Worm (Caenorhabditis elegans): ENCODE data around the gene D1046.4.
"Not testable (repeated sequence)": the region's sequence is repeated elsewhere in the genome, so short reads cannot be mapped to it uniquely, and the experiment has no call there.

Gene D1046.4

ce11 chrIV:8956189-8956588 is 22.5 kb downstream of the D1046.4 start, which contains the start of gene tpra-1:
Gene tpra-1, plus strand, starts transcription at chrIV:8956489.
- TF ChIP-seq rnt-1 (tag; optimal IDR thresholded peaks at IDR 0.05) = no peak
- TF ChIP-seq dmd-4 (tag; optimal IDR thresholded peaks at IDR 0.05; ENCODE audit: borderline replicate concordance) = no peak
- no peak for TF ChIP-seq hlh-15 (tag; optimal IDR thresholded peaks at IDR 0.05)
- TF ChIP-seq eyg-1 (tag; optimal IDR thresholded peaks at IDR 0.05) = no peak
- no peak for TF ChIP-seq nhr-232 (tag; optimal IDR thresholded peaks at IDR 0.05)
- no peak for TF ChIP-seq C38D4.7 (GFP tag; optimal IDR thresholded peaks at IDR 0.05)
- TF ChIP-seq hlh-6 (tag; optimal IDR thresholded peaks at IDR 0.05) = no peak
- TF ChIP-seq hlh-13 (GFP tag; optimal IDR thresholded peaks at IDR 0.05) = no peak
- TF ChIP-seq nhr-11 (tag; optimal IDR thresholded peaks at IDR 0.05) = no peak
- TF ChIP-seq ceh-34 (tag; optimal IDR thresholded peaks at IDR 0.05) = no peak
- no peak for TF ChIP-seq sox-4 (tag; optimal IDR thresholded peaks at IDR 0.05)

DNA sequence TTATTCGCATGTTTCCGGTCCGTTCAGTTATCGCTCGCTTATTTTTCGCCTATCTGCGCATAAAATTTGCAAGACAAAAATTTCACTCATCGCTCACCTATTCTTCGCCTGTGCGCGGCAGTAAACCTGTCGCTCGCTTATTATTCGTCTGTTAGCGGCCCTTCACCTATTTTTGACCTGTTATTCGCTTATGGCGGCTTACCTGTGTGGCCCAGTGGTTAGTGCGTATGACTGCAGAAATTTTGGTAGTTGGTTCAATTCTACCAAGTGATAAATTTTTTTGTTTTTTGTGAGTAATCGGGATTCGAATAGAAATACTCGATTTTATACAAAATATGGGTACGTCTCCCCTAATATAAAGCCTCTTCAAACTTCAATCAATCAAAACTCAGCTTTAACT is 30.4 kb downstream of the D1046.4 start:
- TF ChIP-seq sox-2 (GFP tag; IDR thresholded peaks at IDR 0.05) (peak; percentile 46), unc-3 (GFP tag; conservative IDR thresholded peaks at IDR 0.05) (peak; percentile 75)
- not testable (repeated sequence) for TF ChIP-seq unc-3 (tag; optimal IDR thresholded peaks at IDR 0.05)

ce11 chrIV:8965883-8966282 is 32.2 kb downstream of the D1046.4 start, which contains the start of gene C53B4.2:
Gene C53B4.2, plus strand, starts transcription at chrIV:8966183.
- TF ChIP-seq sox-4 (tag; optimal IDR thresholded peaks at IDR 0.05) (no peak), pha-4 (tag; optimal IDR thresholded peaks at IDR 0.05) (no peak), ceh-24 (tag; optimal IDR thresholded peaks at IDR 0.05) (no peak), ceh-9 (tag; optimal IDR thresholded peaks at IDR 0.05) (no peak), hlh-30 (tag; optimal IDR thresholded peaks at IDR 0.05; ENCODE audit: insufficient read depth) (peak; percentile 17), lin-11 (tag; optimal IDR thresholded peaks at IDR 0.05) (no peak), madf-2 (tag; optimal IDR thresholded peaks at IDR 0.05) (no peak), ceh-48 (tag; optimal IDR thresholded peaks at IDR 0.05) (no peak)

- no peak for TF ChIP-seq pqm-1 (tag; optimal IDR thresholded peaks at IDR 0.05)
- no peak for TF ChIP-seq npax-4 (tag; optimal IDR thresholded peaks at IDR 0.05)
- TF ChIP-seq nhr-11 (tag; optimal IDR thresholded peaks at IDR 0.05) = no peak
- no peak for TF ChIP-seq K02D7.2 (tag; optimal IDR thresholded peaks at IDR 0.05)
- no peak for TF ChIP-seq T23F11.4 (GFP tag; optimal IDR thresholded peaks at IDR 0.05)
- TF ChIP-seq C08G9.2 (tag; optimal IDR thresholded peaks at IDR 0.05) = no peak
- TF ChIP-seq zip-5 (tag; optimal IDR thresholded peaks at IDR 0.05) = no peak
- no peak for TF ChIP-seq pha-4 (tag; optimal IDR thresholded peaks at IDR 0.05)
- no peak for TF ChIP-seq ceh-45 (GFP tag; IDR thresholded peaks at IDR 0.05)
- no peak for TF ChIP-seq ceh-14 (tag; optimal IDR thresholded peaks at IDR 0.05)
- no peak for TF ChIP-seq K09A11.1 (tag; optimal IDR thresholded peaks at IDR 0.05; ENCODE audit: insufficient read depth)
Observed at ce11 chrIV:8967990-8968389, 34.3 kb downstream of the D1046.4 start, which contains the start of gene suex-2. Gene suex-2, plus strand, starts transcription at chrIV:8968290.

DNA sequence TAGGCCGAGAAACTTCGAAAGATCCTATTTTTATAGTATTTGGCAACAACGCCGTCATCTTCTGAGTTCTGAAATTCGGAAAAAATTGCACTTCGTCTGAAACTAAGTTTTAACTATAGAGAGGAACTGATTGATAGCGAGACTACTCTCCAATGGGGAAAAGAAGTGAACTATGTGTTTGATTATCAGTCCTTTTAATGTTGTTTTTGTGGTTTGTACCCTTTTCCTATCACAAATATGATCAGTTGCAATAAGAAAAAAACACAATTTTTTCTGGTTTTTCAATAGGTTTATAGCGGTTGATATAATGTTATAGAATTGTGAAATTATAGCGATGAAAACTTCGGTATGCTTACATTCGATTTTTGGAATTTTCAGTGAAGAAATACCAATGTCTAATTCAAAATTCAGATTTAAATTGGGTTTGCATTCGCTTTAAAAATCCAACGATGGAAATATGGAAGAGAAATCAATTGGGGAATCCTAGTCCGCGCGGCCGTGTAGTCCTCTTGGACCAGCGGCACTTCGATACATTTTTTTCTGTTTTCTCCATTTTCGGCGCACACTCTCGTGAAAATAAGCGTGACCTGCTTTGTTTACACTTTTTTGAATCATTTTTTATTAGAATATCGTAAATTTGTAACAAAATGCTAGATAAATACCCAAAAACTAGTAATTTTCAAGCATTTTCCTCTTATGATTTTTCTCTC is 39.7 kb downstream of the D1046.4 start, which contains the start of gene C53B4.3:
Gene C53B4.3 (minus strand): TSS at position 464 of the 710 bp plus-strand sequence.
- TF ChIP-seq ceh-31 (tag; optimal IDR thresholded peaks at IDR 0.05) (peak; percentile 93), ceh-45 (GFP tag; IDR thresholded peaks at IDR 0.05) (no peak), elt-4 (tag; optimal IDR thresholded peaks at IDR 0.05) (no peak), gmeb-2 (tag; optimal IDR thresholded peaks at IDR 0.05) (no peak), dve-1 (tag; optimal IDR thresholded peaks at IDR 0.05) (no peak), npax-4 (tag; optimal IDR thresholded peaks at IDR 0.05) (no peak), F13H6.1 (tag; optimal IDR thresholded peaks at IDR 0.05) (peak; percentile 69), ama-1 (optimal IDR thresholded peaks at IDR 0.05) (no peak), ztf-16 (tag; optimal IDR thresholded peaks at IDR 0.05) (peak; percentile 43), zip-5 (tag; optimal IDR thresholded peaks at IDR 0.05) (peak; percentile 89), K09A11.1 (tag; optimal IDR thresholded peaks at IDR 0.05; ENCODE audit: insufficient read depth) (no peak), unc-3 (GFP tag; conservative IDR thresholded peaks at IDR 0.05) (no peak), unc-3 (tag; optimal IDR thresholded peaks at IDR 0.05) (no peak), hlh-6 (tag; optimal IDR thresholded peaks at IDR 0.05) (no peak), ceh-14 (tag; optimal IDR thresholded peaks at IDR 0.05) (peak; percentile 53), madf-2 (tag; optimal IDR thresholded peaks at IDR 0.05) (no peak), fax-1 (tag; optimal IDR thresholded peaks at IDR 0.05) (peak; percentile 41), K02D7.2 (tag; optimal IDR thresholded peaks at IDR 0.05) (no peak), nfya-1 (tag; optimal IDR thresholded peaks at IDR 0.05) (no peak), pax-1 (tag; optimal IDR thresholded peaks at IDR 0.05) (no peak), ahr-1 (tag; optimal IDR thresholded peaks at IDR 0.05) (peak; percentile 9), hlh-30 (tag; optimal IDR thresholded peaks at IDR 0.05; ENCODE audit: insufficient read depth) (no peak), ceh-9 (tag; optimal IDR thresholded peaks at IDR 0.05) (no peak), fkh-6 (tag; optimal IDR thresholded peaks at IDR 0.05) (peak; percentile 70), elt-2 (tag; optimal IDR thresholded peaks at IDR 0.05) (no peak), hlh-15 (tag; optimal IDR thresholded peaks at IDR 0.05) (no peak)
